Worm (Caenorhabditis elegans) whole organism, L3 larva: ENCODE measurements around the gene let-765.

Source experiments
- aly-2 ChIP-seq: fragments of 150-350 bp; optimal IDR thresholded peaks from 2 replicates; lab custom pipeline; 2014; ENCODE audit warnings: missing biosample characterization, missing genetic modification characterization
- eor-1 ChIP-seq, 2 experiments: fragments of 150-350 bp; optimal IDR thresholded peaks; 2 replicates each; lab custom pipeline; 2014 to 2018; ENCODE audit warnings: missing biosample characterization in 2 of 2, missing genetic modification characterization in 2 of 2
- nhr-23 ChIP-seq: fragments of 150-350 bp; optimal IDR thresholded peaks from 2 replicates; lab custom pipeline; 2014; ENCODE audit warnings: missing biosample characterization, missing genetic modification reagents, missing genetic modification characterization
- nhr-25 ChIP-seq: sonication (generic microtip); optimal IDR thresholded peaks from 2 replicates; lab custom pipeline; 2017; ENCODE audit warnings: missing biosample characterization, missing genetic modification characterization
- nhr-28 ChIP-seq: fragments of 150-350 bp; optimal IDR thresholded peaks from 2 replicates; lab custom pipeline; 2014; ENCODE audit warnings: missing biosample characterization, missing genetic modification characterization
- nhr-76 ChIP-seq: fragments of 150-350 bp; sonication (generic microtip); optimal IDR thresholded peaks from 5 replicates; lab custom pipeline; 2014; ENCODE audit warnings: missing biosample characterization, missing genetic modification characterization

DNA sequence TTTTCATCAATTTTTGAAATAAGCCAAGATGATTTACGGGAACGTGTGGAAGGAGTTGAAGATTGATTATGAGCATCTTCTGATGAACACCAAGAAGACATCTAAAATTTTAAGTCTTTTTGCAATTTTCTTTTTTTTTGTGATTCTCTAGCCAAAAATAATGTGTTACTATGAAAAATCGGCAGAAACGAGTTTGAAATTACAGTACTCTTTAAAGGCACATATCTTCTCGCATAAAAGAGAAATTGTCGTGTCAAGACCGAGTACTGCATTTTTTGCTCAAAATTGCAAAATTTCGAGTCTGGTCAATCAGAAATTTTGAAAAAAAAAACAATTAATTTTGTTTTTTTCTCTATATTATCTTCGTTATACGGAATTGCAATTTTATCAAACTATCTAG is 8.9 kb downstream of the let-765 start, which contains the start of gene F20H11.1:
- no peak for TF ChIP-seq aly-2 (tag; lab: Kevin White, UChicago)
- TF ChIP-seq nhr-25 (tag; lab: Kevin White, UChicago): no peak
- no peak for TF ChIP-seq eor-1 (tag; optimal IDR thresholded peaks at IDR 0.05; lab: Kevin White, UChicago)
- no peak for TF ChIP-seq nhr-76 (tag; lab: Kevin White, UChicago)
- no peak for TF ChIP-seq nhr-23 (tag; lab: Kevin White, UChicago)
- TF ChIP-seq nhr-28 (tag; lab: Kevin White, UChicago): no peak
